Worm (Caenorhabditis elegans) whole organism, L4 larva: Measurements from ENCODE around the gene taf-12.

Experiments used
- F10B5.3 ChIP-seq: sonication (generic microtip); optimal IDR thresholded peaks from 2 replicates; lab custom pipeline; 2016; ENCODE audit warnings: mild to moderate bottlenecking, missing genetic modification characterization, missing compliant biosample characterization
- F26F4.8 ChIP-seq: fragments of 200-800 bp; sonication (Bioruptor generic); conservative IDR thresholded peaks from 2 replicates; pipeline ENCODE4 v1.3.6; 2022; ENCODE audit warnings: missing genetic modification characterization, missing compliant biosample characterization
- F49E8.2 ChIP-seq: sonication (generic microtip); optimal IDR thresholded peaks from 2 replicates; lab custom pipeline; 2016; ENCODE audit warnings: missing compliant biosample characterization, mild to moderate bottlenecking, missing genetic modification characterization, borderline replicate concordance
- Y48G9A.11 ChIP-seq: fragments of 200-800 bp; sonication (Bioruptor generic); IDR thresholded peaks from 2 replicates; pipeline ENCODE4 v1.3.6; 2022; ENCODE audit warnings: missing genetic modification reagents, missing genetic modification characterization, missing compliant biosample characterization
- Y5F2A.4 ChIP-seq: fragments of 200-800 bp; sonication (Bioruptor generic); optimal IDR thresholded peaks from 2 replicates; lab custom pipeline; 2018; ENCODE audit warnings: mild to moderate bottlenecking, missing genetic modification characterization, missing compliant biosample characterization
- ZK337.2 ChIP-seq: fragments of 200-800 bp; sonication (Bioruptor generic); IDR thresholded peaks from 2 replicates; pipeline ENCODE4 v1.3.6; 2022; ENCODE audit warnings: missing genetic modification reagents, missing genetic modification characterization, missing compliant biosample characterization
- ZK546.5 ChIP-seq, 2 experiments: sonication (generic microtip); optimal IDR thresholded peaks; 2 replicates each; lab custom pipeline; 2017; ENCODE audit warnings: missing biosample characterization in 2 of 2, missing genetic modification characterization in 2 of 2
- aha-1 ChIP-seq: fragments of 150-350 bp; peaks from one replicate; lab custom pipeline; 2014; ENCODE audit warnings: missing biosample characterization, missing genetic modification characterization
- ama-1 ChIP-seq: fragments of 150-350 bp; optimal IDR thresholded peaks from 2 replicates; lab custom pipeline; 2014; ENCODE audit warnings: inconsistent platforms, mixed read lengths
- arid-1 ChIP-seq: fragments of 200-800 bp; sonication (Bioruptor generic); conservative IDR thresholded peaks from 2 replicates; pipeline ENCODE4 v1.3.6; 2022; ENCODE audit warnings: missing genetic modification reagents, missing genetic modification characterization, missing compliant biosample characterization
- attf-4 ChIP-seq: sonication (generic microtip); optimal IDR thresholded peaks from 3 replicates; lab custom pipeline; 2017; ENCODE audit warnings: missing biosample characterization, missing genetic modification characterization
- ceh-20 ChIP-seq: fragments of 200-800 bp; sonication (Bioruptor generic); IDR thresholded peaks from 2 replicates; pipeline ENCODE4 v1.3.6; 2022; ENCODE audit warnings: missing genetic modification reagents, missing genetic modification characterization, missing compliant biosample characterization
- ceh-44 ChIP-seq: fragments of 200-800 bp; sonication (Bioruptor generic); IDR thresholded peaks from 2 replicates; pipeline ENCODE4 v1.3.6; 2022; ENCODE audit warnings: missing genetic modification reagents, missing genetic modification characterization, missing compliant biosample characterization
- ctbp-1 ChIP-seq: fragments of 200-800 bp; sonication (Bioruptor generic); IDR thresholded peaks from 2 replicates; pipeline ENCODE4 v1.3.6; 2022; ENCODE audit warnings: missing genetic modification reagents, missing genetic modification characterization, missing compliant biosample characterization
- daf-16 ChIP-seq, 3 experiments: sonication (generic microtip); optimal IDR thresholded peaks; 2 replicates each; lab custom pipeline; 2016 to 2017; ENCODE audit warnings: missing genetic modification characterization in 3 of 3, missing genetic modification reagents in 3 of 3, mild to moderate bottlenecking in 2 of 3, missing compliant biosample characterization in 2 of 3, missing biosample characterization in 1 of 3, moderate library complexity in 1 of 3
- dmd-6 ChIP-seq: fragments of 200-800 bp; sonication (Bioruptor generic); IDR thresholded peaks from 2 replicates; pipeline ENCODE4 v1.3.6; 2022; ENCODE audit warnings: missing genetic modification reagents, missing genetic modification characterization, missing compliant biosample characterization
- egl-27 ChIP-seq: sonication (generic microtip); optimal IDR thresholded peaks from 3 replicates; lab custom pipeline; 2017; ENCODE audit warnings: missing biosample characterization, missing genetic modification reagents, missing genetic modification characterization
- hif-1 ChIP-seq, 2 experiments: sonication (generic microtip); optimal IDR thresholded peaks; 2 replicates each; lab custom pipeline; 2016 to 2017; ENCODE audit warnings: missing compliant biosample characterization in 2 of 2, missing genetic modification characterization in 2 of 2, missing genetic modification reagents in 2 of 2, missing genotype in 2 of 2, mild to moderate bottlenecking in 1 of 2
- hlh-11 ChIP-seq: fragments of 200-800 bp; sonication (Bioruptor generic); optimal IDR thresholded peaks from 2 replicates; lab custom pipeline; 2018; ENCODE audit warnings: mild to moderate bottlenecking, missing genetic modification characterization, missing compliant biosample characterization
- hlh-30 ChIP-seq: sonication (generic microtip); optimal IDR thresholded peaks from 2 replicates; lab custom pipeline; 2017; ENCODE audit warnings: antibody characterized with exemption, mild to moderate bottlenecking, missing genetic modification characterization, missing compliant biosample characterization; ENCODE audit not compliant: insufficient read depth
- hmg-1.1 ChIP-seq: fragments of 200-800 bp; sonication (Bioruptor generic); IDR thresholded peaks from 2 replicates; pipeline ENCODE4 v1.3.6; 2022; ENCODE audit warnings: missing genetic modification reagents, missing genetic modification characterization, missing compliant biosample characterization
- jun-1 ChIP-seq: fragments of 150-350 bp; optimal IDR thresholded peaks from 2 replicates; lab custom pipeline; 2014; ENCODE audit warnings: missing biosample characterization, missing genetic modification reagents, missing genetic modification characterization
- lin-13 ChIP-seq: fragments of 150-350 bp; optimal IDR thresholded peaks from 2 replicates; lab custom pipeline; 2014; ENCODE audit warnings: missing biosample characterization, missing genetic modification reagents, missing genetic modification characterization
- lin-38 ChIP-seq: fragments of 200-800 bp; sonication (Bioruptor generic); IDR thresholded peaks from 2 replicates; pipeline ENCODE4 v1.3.6; 2022; ENCODE audit warnings: missing genetic modification reagents, missing genetic modification characterization, missing compliant biosample characterization
- lin-39 ChIP-seq: fragments of 150-350 bp; optimal IDR thresholded peaks from 2 replicates; lab custom pipeline; 2014; ENCODE audit warnings: missing biosample characterization, missing genetic modification reagents, missing genetic modification characterization
- lir-3 ChIP-seq: sonication (generic microtip); optimal IDR thresholded peaks from 2 replicates; lab custom pipeline; 2016; ENCODE audit warnings: mild to moderate bottlenecking, missing genetic modification characterization, missing compliant biosample characterization
- madf-5 ChIP-seq, 2 experiments: fragments of 200-800 bp; sonication (Bioruptor generic); IDR thresholded peaks; 2 replicates each; pipeline ENCODE4 v1.3.6; 2022; ENCODE audit warnings: missing compliant biosample characterization in 2 of 2, missing genetic modification characterization in 2 of 2
- madf-9 ChIP-seq: fragments of 200-800 bp; sonication (Bioruptor generic); conservative IDR thresholded peaks from 2 replicates; pipeline ENCODE4 v1.3.6; 2022; ENCODE audit warnings: missing genetic modification reagents, missing genetic modification characterization, missing compliant biosample characterization
- mdt-29 ChIP-seq: fragments of 200-800 bp; sonication (Bioruptor generic); IDR thresholded peaks from 2 replicates; pipeline ENCODE4 v1.3.6; 2022; ENCODE audit warnings: missing genetic modification reagents, missing genetic modification characterization, missing compliant biosample characterization
- mes-2 ChIP-seq: sonication (generic microtip); optimal IDR thresholded peaks from 2 replicates; lab custom pipeline; 2016; ENCODE audit warnings: missing genotype, mild to moderate bottlenecking, missing genetic modification characterization, missing compliant biosample characterization; ENCODE audit not compliant: poor library complexity, severe bottlenecking
- mxl-3 ChIP-seq: fragments of 200-800 bp; sonication (Bioruptor generic); optimal IDR thresholded peaks from 2 replicates; lab custom pipeline; 2018; ENCODE audit warnings: mild to moderate bottlenecking, missing genetic modification characterization, missing compliant biosample characterization
- nhr-111 ChIP-seq: fragments of 200-800 bp; sonication (Bioruptor generic); optimal IDR thresholded peaks from 2 replicates; lab custom pipeline; 2018; ENCODE audit warnings: mild to moderate bottlenecking, missing genetic modification characterization, missing compliant biosample characterization
- nhr-28 ChIP-seq: fragments of 150-350 bp; optimal IDR thresholded peaks from 2 replicates; lab custom pipeline; 2014; ENCODE audit warnings: missing biosample characterization, missing genetic modification characterization
- nhr-41 ChIP-seq: fragments of 200-800 bp; sonication (Bioruptor generic); IDR thresholded peaks from 2 replicates; pipeline ENCODE4 v1.3.6; 2022; ENCODE audit warnings: missing genetic modification reagents, missing genetic modification characterization, missing compliant biosample characterization
- nhr-48 ChIP-seq: sonication (generic microtip); optimal IDR thresholded peaks from 2 replicates; lab custom pipeline; 2016; ENCODE audit warnings: mild to moderate bottlenecking, missing genetic modification characterization, missing compliant biosample characterization
- nhr-77 ChIP-seq: fragments of 150-350 bp; optimal IDR thresholded peaks from 2 replicates; lab custom pipeline; 2014; ENCODE audit warnings: missing biosample characterization, missing genetic modification characterization
- pqm-1 ChIP-seq: sonication (generic microtip); optimal IDR thresholded peaks from 2 replicates; lab custom pipeline; 2017; ENCODE audit warnings: missing biosample characterization, missing genetic modification characterization
- saeg-2 ChIP-seq: fragments of 200-800 bp; sonication (Bioruptor generic); IDR thresholded peaks from 2 replicates; pipeline ENCODE4 v1.3.6; 2022; ENCODE audit warnings: missing genetic modification reagents, missing genetic modification characterization, missing compliant biosample characterization
- set-16 ChIP-seq: fragments of 200-800 bp; sonication (Bioruptor generic); IDR thresholded peaks from 2 replicates; pipeline ENCODE4 v1.3.6; 2022; ENCODE audit warnings: missing genetic modification reagents, missing genetic modification characterization, missing compliant biosample characterization
- spr-1 ChIP-seq: sonication (generic microtip); optimal IDR thresholded peaks from 2 replicates; lab custom pipeline; 2016; ENCODE audit warnings: mild to moderate bottlenecking, missing genetic modification characterization, missing compliant biosample characterization
- tag-97 ChIP-seq: fragments of 200-800 bp; sonication (Bioruptor generic); IDR thresholded peaks from 2 replicates; pipeline ENCODE4 v1.3.6; 2022; ENCODE audit warnings: missing genetic modification characterization, missing compliant biosample characterization
- vab-7 ChIP-seq: fragments of 200-800 bp; sonication (Bioruptor generic); IDR thresholded peaks from 2 replicates; pipeline ENCODE4 v1.3.6; 2022; ENCODE audit warnings: missing genetic modification reagents, missing genetic modification characterization, missing compliant biosample characterization
- zfp-3 ChIP-seq: fragments of 200-800 bp; sonication (Bioruptor generic); conservative IDR thresholded peaks from 2 replicates; pipeline ENCODE4 v1.3.6; 2022; ENCODE audit warnings: missing genetic modification reagents, missing genetic modification characterization, missing compliant biosample characterization
- zip-11 ChIP-seq: fragments of 200-800 bp; sonication (Bioruptor generic); IDR thresholded peaks from 2 replicates; pipeline ENCODE4 v1.3.6; 2022; ENCODE audit warnings: missing genetic modification characterization, missing compliant biosample characterization
- zip-2 ChIP-seq: fragments of 150-350 bp; optimal IDR thresholded peaks from 2 replicates; lab custom pipeline; 2014; ENCODE audit warnings: missing biosample characterization, missing genetic modification characterization

taf-12 gene

DNA sequence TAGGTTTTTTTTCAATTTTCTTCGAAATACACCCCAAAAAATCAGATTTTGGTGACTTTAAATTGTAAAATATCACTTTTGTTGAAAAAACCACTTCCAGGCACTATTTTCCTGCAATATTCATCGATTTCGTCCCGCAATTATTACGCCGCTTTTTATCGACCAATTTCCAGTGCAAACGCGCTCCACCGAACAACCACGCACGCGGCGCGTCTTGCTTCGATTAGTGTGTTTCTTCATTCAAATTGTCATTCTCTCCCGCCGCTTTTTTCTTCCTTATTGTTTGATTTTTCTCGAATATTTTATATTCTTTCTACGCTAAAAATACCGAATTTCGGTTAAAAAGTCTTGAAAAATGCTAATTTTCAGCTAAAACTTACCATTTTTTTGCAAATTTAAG, 43.4 kb downstream of the taf-12 start (continued):
- no peak for TF ChIP-seq pqm-1
- TF ChIP-seq jun-1: no peak
- TF ChIP-seq spr-1 (tag; lab: Kevin White, UChicago): no peak
- no peak for TF ChIP-seq ceh-20 (GFP tag; lab: Robert Waterston, UW)
- no peak for TF ChIP-seq egl-27
- no peak for TF ChIP-seq zfp-3
- peak; percentile 94 for TF ChIP-seq hlh-30 (tag; lab: Kevin White, UChicago)
- TF ChIP-seq ctbp-1 (GFP tag; lab: Robert Waterston, UW): no peak
- TF ChIP-seq attf-4 (tag; lab: Kevin White, UChicago): no peak
- no peak for TF ChIP-seq F49E8.2 (tag; lab: Kevin White, UChicago)
- peak in 1 of 2 experiments; percentile 46 for TF ChIP-seq hif-1 (tag; optimal IDR thresholded peaks at IDR 0.05; lab: Kevin White, UChicago)
- peak; percentile 93 for TF ChIP-seq aha-1
- TF ChIP-seq madf-5 (GFP tag; IDR thresholded peaks at IDR 0.05; lab: Robert Waterston, UW): no peak
- peak; percentile 21; the same call in 1 of the 2 replicates for TF ChIP-seq dmd-6
- TF ChIP-seq lin-13 (GFP tag; lab: Kevin White, UChicago): peak; percentile 76
- peak; percentile 49 for TF ChIP-seq hmg-1.1 (GFP tag; lab: Robert Waterston, UW)
- no peak for TF ChIP-seq daf-16 (GFP tag; optimal IDR thresholded peaks at IDR 0.05; lab: Kevin White, UChicago)
- peak; percentile 17 for TF ChIP-seq daf-16 (tag; optimal IDR thresholded peaks at IDR 0.05; lab: Kevin White, UChicago)
- TF ChIP-seq nhr-111 (GFP tag; lab: Kevin White, UChicago): no peak
- TF ChIP-seq vab-7: peak; percentile 31; the same call in 1 of the 2 replicates
- TF ChIP-seq zip-11 (GFP tag; lab: Robert Waterston, UW): no peak
- TF ChIP-seq saeg-2 (GFP tag; lab: Robert Waterston, UW): no peak
- no peak for TF ChIP-seq tag-97 (GFP tag; lab: Robert Waterston, UW)
- TF ChIP-seq nhr-77 (tag; lab: Kevin White, UChicago): peak; percentile 36
- peak; percentile 67 for TF ChIP-seq hlh-11 (tag; lab: Kevin White, UChicago)
- 0 out of 2 replicates have a peak, but pooled peaks have one; percentile 42 for TF ChIP-seq arid-1 (GFP tag; lab: Robert Waterston, UW)

DNA sequence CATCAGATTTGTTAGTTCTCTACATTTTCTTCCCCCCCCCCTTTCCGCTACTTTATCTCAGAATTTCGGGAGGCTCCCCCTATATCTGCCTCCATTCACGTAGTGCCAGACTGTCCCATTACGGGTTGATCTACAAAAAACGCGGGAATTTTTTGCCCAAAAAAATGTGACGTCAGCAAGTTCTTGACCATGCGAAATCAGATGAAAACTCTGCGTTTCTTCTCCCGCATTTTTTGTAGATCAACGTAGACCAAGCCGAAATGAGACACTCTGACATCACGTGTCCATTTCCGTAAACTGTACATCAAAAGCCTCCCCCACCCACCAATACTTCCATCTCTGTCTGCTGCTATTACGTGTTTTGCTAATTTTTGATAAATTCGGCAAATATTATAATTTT, 44.5 kb downstream of the taf-12 start:
- TF ChIP-seq daf-16 (GFP tag; optimal IDR thresholded peaks at IDR 0.05; lab: Kevin White, UChicago) (no peak), daf-16 (tag; optimal IDR thresholded peaks at IDR 0.05; lab: Kevin White, UChicago) (peak; percentile 0), ZK337.2 (GFP tag; lab: Robert Waterston, UW) (no peak), mxl-3 (no peak), zfp-3 (no peak), nhr-48 (tag; lab: Kevin White, UChicago) (no peak), pqm-1 (no peak), Y5F2A.4 (no peak), lin-38 (peak; percentile 10; the same call in 1 of the 2 replicates), jun-1 (no peak), aha-1 (peak; percentile 53), spr-1 (tag; lab: Kevin White, UChicago) (no peak), nhr-77 (tag; lab: Kevin White, UChicago) (no peak), arid-1 (GFP tag; lab: Robert Waterston, UW) (peak; percentile 32; the same call in 1 of the 2 replicates), hlh-11 (tag; lab: Kevin White, UChicago) (no peak), lin-39 (tag; lab: Kevin White, UChicago) (no peak), zip-2 (tag; lab: Kevin White, UChicago) (no peak)

DNA sequence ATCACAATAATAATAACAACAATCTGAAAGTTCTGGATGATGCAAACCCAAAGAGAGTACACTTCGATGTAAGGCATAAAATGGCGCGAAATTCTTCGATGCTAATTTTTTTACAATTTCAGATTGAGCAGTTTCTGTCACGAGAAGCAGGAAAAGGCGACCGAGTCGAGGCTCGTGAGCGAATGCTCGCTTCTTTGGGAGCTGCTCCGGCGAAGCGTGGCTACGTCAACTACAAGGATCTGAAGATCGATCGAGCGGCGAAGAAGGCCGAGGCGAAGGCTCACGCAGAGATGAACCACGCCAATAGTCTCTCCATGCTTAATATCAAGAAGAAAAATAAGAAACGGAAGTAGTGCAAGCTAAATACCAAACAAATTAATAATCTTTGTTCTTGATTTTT, 45.0 kb downstream of the taf-12 start:
- TF ChIP-seq set-16 (peak; percentile 61; the same call in 1 of the 2 replicates), ZK546.5 (tag; optimal IDR thresholded peaks at IDR 0.05; lab: Kevin White, UChicago) (no peak)

DNA sequence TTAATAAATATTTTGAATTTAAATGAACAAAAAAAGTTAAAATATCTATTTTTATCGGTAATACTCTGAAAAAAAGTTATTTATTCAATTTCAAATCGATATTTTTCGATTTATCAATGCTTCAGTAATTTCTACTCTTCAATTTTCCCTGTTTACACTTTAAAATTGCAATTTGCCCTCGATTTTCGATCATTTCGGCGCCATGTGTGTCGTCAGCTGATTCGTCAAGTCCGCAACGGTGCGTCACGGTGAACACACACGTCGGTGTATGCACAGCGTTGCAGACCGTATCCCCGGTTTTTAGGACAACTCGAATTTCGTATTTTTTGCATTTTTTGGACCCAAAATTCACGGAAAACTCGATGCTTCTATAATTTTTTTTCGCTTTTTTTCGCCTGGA, 45.8 kb downstream of the taf-12 start, which contains the start of gene C18D11.3:
Gene C18D11.3 (plus strand): TSS at position 189 of the 400 bp plus-strand sequence.
- TF ChIP-seq mes-2 (tag; lab: Kevin White, UChicago) (peak; percentile 86), lin-39 (tag; lab: Kevin White, UChicago) (no peak), hmg-1.1 (GFP tag; lab: Robert Waterston, UW) (peak; percentile 73), tag-97 (GFP tag; lab: Robert Waterston, UW) (no peak), ama-1 (lab: Kevin White, UChicago) (peak; percentile 20), F10B5.3 (tag; lab: Kevin White, UChicago) (no peak), F49E8.2 (tag; lab: Kevin White, UChicago) (no peak), madf-9 (GFP tag; lab: Robert Waterston, UW) (peak; percentile 55; the same call in 1 of the 2 replicates), mdt-29 (GFP tag; lab: Robert Waterston, UW) (no peak), nhr-28 (peak; percentile 67), Y48G9A.11 (GFP tag; lab: Robert Waterston, UW) (no peak), F26F4.8 (GFP tag; lab: Robert Waterston, UW) (no peak), lir-3 (tag; lab: Kevin White, UChicago) (no peak), ceh-44 (GFP tag; lab: Robert Waterston, UW) (no peak), nhr-41 (GFP tag; lab: Robert Waterston, UW) (no peak)
